Worm (Caenorhabditis elegans) whole organism, early embryonic: ENCODE measurements around the gene C52A11.3.

Experiments
- B0310.2 ChIP-seq: sonication (generic microtip); optimal IDR thresholded peaks from 2 replicates; lab custom pipeline; 2016; ENCODE audit warnings: mild to moderate bottlenecking, missing genetic modification characterization, missing compliant biosample characterization
- F13C5.2 ChIP-seq: sonication (generic microtip); optimal IDR thresholded peaks from 2 replicates; lab custom pipeline; 2017; ENCODE audit warnings: mild to moderate bottlenecking, missing genetic modification characterization, inconsistent platforms, missing compliant biosample characterization
- aly-1 ChIP-seq: sonication (generic microtip); optimal IDR thresholded peaks from 2 replicates; lab custom pipeline; 2016; ENCODE audit warnings: missing genetic modification characterization, missing compliant biosample characterization
- ama-1 ChIP-seq: fragments of 150-350 bp; optimal IDR thresholded peaks from 2 replicates; lab custom pipeline; 2014
- ceh-13 ChIP-seq: fragments of 200-800 bp; sonication (Bioruptor generic); optimal IDR thresholded peaks from 2 replicates; lab custom pipeline; 2018; ENCODE audit warnings: mild to moderate bottlenecking, missing genetic modification characterization, missing compliant biosample characterization
- ceh-36 ChIP-seq: sonication (generic microtip); optimal IDR thresholded peaks from 2 replicates; lab custom pipeline; 2016; ENCODE audit warnings: missing genetic modification characterization, inconsistent platforms, missing compliant biosample characterization
- ets-7 ChIP-seq: sonication (generic microtip); optimal IDR thresholded peaks from 2 replicates; lab custom pipeline; 2016; ENCODE audit warnings: missing genotype, missing genetic modification characterization, missing compliant biosample characterization
- flt-1 ChIP-seq: fragments of 200-800 bp; sonication (Bioruptor generic); IDR thresholded peaks from 2 replicates; pipeline ENCODE4 v1.3.6; 2022; ENCODE audit warnings: missing genetic modification characterization, missing compliant biosample characterization
- hmbx-1 ChIP-seq: sonication (generic microtip); optimal IDR thresholded peaks from 2 replicates; lab custom pipeline; 2016; ENCODE audit warnings: mild to moderate bottlenecking, missing genetic modification characterization, missing compliant biosample characterization
- hmg-4 ChIP-seq: fragments of 200-800 bp; sonication (Bioruptor generic); optimal IDR thresholded peaks from 2 replicates; lab custom pipeline; 2018; ENCODE audit warnings: mild to moderate bottlenecking, missing genetic modification characterization, missing compliant biosample characterization
- hnd-1 ChIP-seq: sonication (generic microtip); optimal IDR thresholded peaks from 2 replicates; lab custom pipeline; 2016; ENCODE audit warnings: missing genetic modification characterization, missing compliant biosample characterization
- pes-1 ChIP-seq: fragments of 200-800 bp; sonication (Bioruptor generic); IDR thresholded peaks from 2 replicates; pipeline ENCODE4 v1.3.6; 2022; ENCODE audit warnings: missing genetic modification reagents, missing genetic modification characterization, missing compliant biosample characterization
- scrt-1 ChIP-seq: fragments of 200-800 bp; sonication (Bioruptor generic); IDR thresholded peaks from 2 replicates; pipeline ENCODE4 v1.3.6; 2022; ENCODE audit warnings: missing genetic modification characterization, missing compliant biosample characterization
- sea-1 ChIP-seq: fragments of 200-800 bp; sonication (Bioruptor generic); conservative IDR thresholded peaks from 2 replicates; pipeline ENCODE4 v1.3.6; 2022; ENCODE audit warnings: missing genetic modification characterization, missing compliant biosample characterization
- tbx-11 ChIP-seq: fragments of 200-800 bp; sonication (Bioruptor generic); IDR thresholded peaks from 2 replicates; pipeline ENCODE4 v1.3.6; 2022; ENCODE audit warnings: missing genetic modification characterization, missing compliant biosample characterization
- tbx-37 ChIP-seq: fragments of 200-800 bp; sonication (Bioruptor generic); conservative IDR thresholded peaks from 2 replicates; pipeline ENCODE4 v1.3.6; 2022; ENCODE audit warnings: missing genetic modification reagents, missing genetic modification characterization, missing compliant biosample characterization
- tra-4 ChIP-seq: sonication (generic microtip); optimal IDR thresholded peaks from 2 replicates; lab custom pipeline; 2017; ENCODE audit warnings: missing genetic modification characterization, missing compliant biosample characterization

Gene C52A11.3

ce11 chrII:10758951-10759350, 21.8 kb downstream of the C52A11.3 start:
- TF ChIP-seq ceh-13 (GFP tag; lab: Kevin White, UChicago) (no peak), F13C5.2 (tag; lab: Kevin White, UChicago) (no peak), ama-1 (lab: Kevin White, UChicago) (no peak), B0310.2 (tag; lab: Kevin White, UChicago) (no peak), aly-1 (tag; lab: Kevin White, UChicago) (no peak)

ce11 chrII:10759425-10759824, 22.3 kb downstream of the C52A11.3 start:
- TF ChIP-seq tbx-37 (GFP tag; lab: Robert Waterston, UW) (no peak), scrt-1 (GFP tag; lab: Robert Waterston, UW) (no peak), hmbx-1 (tag; lab: Kevin White, UChicago) (no peak), hmg-4 (GFP tag; lab: Kevin White, UChicago) (no peak), tra-4 (tag; lab: Kevin White, UChicago) (no peak)

- no peak for TF ChIP-seq ceh-13 (GFP tag; lab: Kevin White, UChicago)
- TF ChIP-seq hmbx-1 (tag; lab: Kevin White, UChicago) = no peak
- no peak for TF ChIP-seq tbx-11 (GFP tag; lab: Robert Waterston, UW)
- no peak for TF ChIP-seq ceh-36 (tag; lab: Kevin White, UChicago)
- TF ChIP-seq pes-1 (GFP tag; lab: Robert Waterston, UW) = no peak
- no peak for TF ChIP-seq ets-7 (tag; lab: Kevin White, UChicago)
- no peak for TF ChIP-seq sea-1 (GFP tag; lab: Robert Waterston, UW)
- TF ChIP-seq F13C5.2 (tag; lab: Kevin White, UChicago) = no peak
- TF ChIP-seq tra-4 (tag; lab: Kevin White, UChicago) = no peak
- no peak for TF ChIP-seq tbx-37 (GFP tag; lab: Robert Waterston, UW)
Observed at ce11 chrII:10760801-10761200, 23.6 kb downstream of the C52A11.3 start.

ce11 chrII:10761653-10762052, 24.5 kb downstream of the C52A11.3 start:
- TF ChIP-seq ama-1 (lab: Kevin White, UChicago) (no peak), tra-4 (tag; lab: Kevin White, UChicago) (no peak), hnd-1 (tag; lab: Kevin White, UChicago) (no peak), tbx-37 (GFP tag; lab: Robert Waterston, UW) (no peak), scrt-1 (GFP tag; lab: Robert Waterston, UW) (no peak), pes-1 (GFP tag; lab: Robert Waterston, UW) (no peak), aly-1 (tag; lab: Kevin White, UChicago) (no peak), hmbx-1 (tag; lab: Kevin White, UChicago) (no peak)

- TF ChIP-seq ets-7 (tag; lab: Kevin White, UChicago) = no peak
- no peak for TF ChIP-seq tbx-37 (GFP tag; lab: Robert Waterston, UW)
- TF ChIP-seq ceh-36 (tag; lab: Kevin White, UChicago) = no peak
- no peak for TF ChIP-seq flt-1 (GFP tag; lab: Robert Waterston, UW)
- no peak for TF ChIP-seq ceh-13 (GFP tag; lab: Kevin White, UChicago)
- TF ChIP-seq ama-1 (lab: Kevin White, UChicago) = no peak
- TF ChIP-seq tbx-11 (GFP tag; lab: Robert Waterston, UW) = no peak
- TF ChIP-seq scrt-1 (GFP tag; lab: Robert Waterston, UW) = no peak
- no peak for TF ChIP-seq hmg-4 (GFP tag; lab: Kevin White, UChicago)
- no peak for TF ChIP-seq aly-1 (tag; lab: Kevin White, UChicago)
- TF ChIP-seq hmbx-1 (tag; lab: Kevin White, UChicago) = no peak
- TF ChIP-seq tra-4 (tag; lab: Kevin White, UChicago) = no peak
- TF ChIP-seq pes-1 (GFP tag; lab: Robert Waterston, UW) = no peak
- no peak for TF ChIP-seq sea-1 (GFP tag; lab: Robert Waterston, UW)
- TF ChIP-seq hnd-1 (tag; lab: Kevin White, UChicago) = no peak
Observed at ce11 chrII:10765238-10765637, 28.1 kb downstream of the C52A11.3 start.

- TF ChIP-seq ceh-13 (GFP tag; lab: Kevin White, UChicago) (no peak), B0310.2 (tag; lab: Kevin White, UChicago) (no peak), tbx-11 (GFP tag; lab: Robert Waterston, UW) (no peak), hmg-4 (GFP tag; lab: Kevin White, UChicago) (no peak), aly-1 (tag; lab: Kevin White, UChicago) (no peak), ets-7 (tag; lab: Kevin White, UChicago) (no peak), ceh-36 (tag; lab: Kevin White, UChicago) (no peak), hnd-1 (tag; lab: Kevin White, UChicago) (no peak)
Observed at ce11 chrII:10766773-10767172, 29.6 kb downstream of the C52A11.3 start.

ce11 chrII:10767977-10768376, 30.8 kb downstream of the C52A11.3 start:
- TF ChIP-seq ceh-13 (GFP tag; lab: Kevin White, UChicago) (no peak), sea-1 (GFP tag; lab: Robert Waterston, UW) (no peak), tbx-37 (GFP tag; lab: Robert Waterston, UW) (no peak), hmbx-1 (tag; lab: Kevin White, UChicago) (no peak), aly-1 (tag; lab: Kevin White, UChicago) (no peak), scrt-1 (GFP tag; lab: Robert Waterston, UW) (no peak), B0310.2 (tag; lab: Kevin White, UChicago) (no peak), ets-7 (tag; lab: Kevin White, UChicago) (no peak), hmg-4 (GFP tag; lab: Kevin White, UChicago) (no peak), ama-1 (lab: Kevin White, UChicago) (no peak), flt-1 (GFP tag; lab: Robert Waterston, UW) (no peak), F13C5.2 (tag; lab: Kevin White, UChicago) (no peak), pes-1 (GFP tag; lab: Robert Waterston, UW) (no peak), tbx-11 (GFP tag; lab: Robert Waterston, UW) (no peak), hnd-1 (tag; lab: Kevin White, UChicago) (no peak), ceh-36 (tag; lab: Kevin White, UChicago) (no peak)
